Fruit fly (Drosophila melanogaster): ENCODE measurements around the gene nmd.

Gene nmd

dm6 chr2L:10311822-10312221 is 8.1 kb upstream of the nmd start (continued):
- peak; percentile 90 for TF ChIP-seq Myb (GFP tag; optimal IDR thresholded peaks at IDR 0.05)

- TF ChIP-seq gcm (GFP tag; optimal IDR thresholded peaks at IDR 0.05) (no peak), CG14860 (GFP tag; IDR thresholded peaks at IDR 0.05; ENCODE audit: partially characterized antibody) (no peak), CG9727 (GFP tag; optimal IDR thresholded peaks at IDR 0.05) (no peak), CG8944 (GFP tag; optimal IDR thresholded peaks at IDR 0.05) (no peak), CG13624 (GFP tag; optimal IDR thresholded peaks at IDR 0.05) (peak; percentile 3), knrl (GFP tag; IDR thresholded peaks at IDR 0.05; ENCODE audit: partially characterized antibody) (no peak), gro (GFP tag; optimal IDR thresholded peaks at IDR 0.05) (no peak), CG14710 (tag; optimal IDR thresholded peaks at IDR 0.05) (peak; percentile 5), Atf3 (GFP tag; optimal IDR thresholded peaks at IDR 0.05) (no peak), seq (GFP tag; IDR thresholded peaks at IDR 0.05) (peak; percentile 85), her (GFP tag; optimal IDR thresholded peaks at IDR 0.05) (no peak), CG1529 (GFP tag; optimal IDR thresholded peaks at IDR 0.05) (no peak), CG11085 (GFP tag; IDR thresholded peaks at IDR 0.05) (no peak), sens (GFP tag) (peak; percentile 85), ATbp (GFP tag; optimal IDR thresholded peaks at IDR 0.05) (no peak), CG15011 (GFP tag; optimal IDR thresholded peaks at IDR 0.05) (no peak), CG15601 (tag; optimal IDR thresholded peaks at IDR 0.05) (peak; percentile 26), CG15514 (GFP tag; optimal IDR thresholded peaks at IDR 0.05) (peak; percentile 8), trem (tag; optimal IDR thresholded peaks at IDR 0.05) (peak; percentile 31), Vsx1 (GFP tag; optimal IDR thresholded peaks at IDR 0.05) (no peak), Dp (GFP tag; optimal IDR thresholded peaks at IDR 0.05) (no peak), zfh1 (GFP tag; IDR thresholded peaks at IDR 0.05) (no peak), CG1603 (tag; optimal IDR thresholded peaks at IDR 0.05) (peak; percentile 32), Hr39 (optimal IDR thresholded peaks at IDR 0.05) (no peak), eve (GFP tag; optimal IDR thresholded peaks at IDR 0.05) (no peak), CG14667 (GFP tag; IDR thresholded peaks at IDR 0.05) (no peak), az2 (GFP tag; optimal IDR thresholded peaks at IDR 0.05) (no peak), CG1832 (GFP tag; optimal IDR thresholded peaks at IDR 0.05) (no peak), Stat92E (GFP tag; optimal IDR thresholded peaks at IDR 0.05) (no peak), CG13287 (GFP tag; IDR thresholded peaks at IDR 0.05; ENCODE audit: partially characterized antibody) (peak; percentile 22; the same call in 1 of the 2 replicates), lab (GFP tag; optimal IDR thresholded peaks at IDR 0.05) (no peak), E2f1 (GFP tag; IDR thresholded peaks at IDR 0.05) (no peak), CG34224 (GFP tag; IDR thresholded peaks at IDR 0.05; ENCODE audit: partially characterized antibody) (no peak), Blimp-1 (GFP tag; optimal IDR thresholded peaks at IDR 0.05) (no peak), luna (GFP tag; optimal IDR thresholded peaks at IDR 0.05) (no peak), dm (GFP tag; optimal IDR thresholded peaks at IDR 0.05) (no peak), dan (GFP tag; IDR thresholded peaks at IDR 0.05) (no peak), ftz-f1 (GFP tag; optimal IDR thresholded peaks at IDR 0.05) (no peak), kni (GFP tag; optimal IDR thresholded peaks at IDR 0.05) (no peak), CG9817 (tag; optimal IDR thresholded peaks at IDR 0.05) (no peak), tio (GFP tag; optimal IDR thresholded peaks at IDR 0.05) (no peak), CG34422 (GFP tag; IDR thresholded peaks at IDR 0.05) (no peak), dati (GFP tag; IDR thresholded peaks at IDR 0.05) (no peak), ems (GFP tag; optimal IDR thresholded peaks at IDR 0.05) (peak; percentile 17), Aef1 (GFP tag; IDR thresholded peaks at IDR 0.05) (no peak), bbx (GFP tag; IDR thresholded peaks at IDR 0.05; ENCODE audit: partially characterized antibody) (peak; percentile 29), CG13296 (GFP tag; optimal IDR thresholded peaks at IDR 0.05) (no peak)
Measured at dm6 chr2L:10310614-10311382, 7.1 kb upstream of the nmd start, which contains the start of gene Cdk5alpha. Gene Cdk5alpha (minus strand): TSS chr2L:10310956.
